Fruit fly (Drosophila melanogaster) whole organism, embryonic: Measurements from ENCODE around the gene Hip14.

Source experiments
- ATbp ChIP-seq: fragments of 200-800 bp; sonication (Bioruptor generic); optimal IDR thresholded peaks from 2 replicates; lab custom pipeline; 2017; ENCODE audit warnings: missing biosample characterization, mild to moderate bottlenecking, missing genetic modification characterization, missing genetic modification reagents
- BtbVII ChIP-seq: fragments of 200-800 bp; sonication (Bioruptor generic); optimal IDR thresholded peaks from 3 replicates; lab custom pipeline; 2017; ENCODE audit warnings: missing biosample characterization, mild to moderate bottlenecking, missing genetic modification characterization
- CG10209 ChIP-seq: fragments of 200-800 bp; sonication (Bioruptor generic); optimal IDR thresholded peaks from 3 replicates; lab custom pipeline; 2017; ENCODE audit warnings: missing biosample characterization, mild to moderate bottlenecking, missing genetic modification characterization, missing genetic modification reagents
- CG10267 ChIP-seq: fragments of 200-800 bp; sonication (Bioruptor generic); optimal IDR thresholded peaks from 2 replicates; lab custom pipeline; 2018; ENCODE audit warnings: missing biosample characterization, mild to moderate bottlenecking, missing genetic modification characterization, moderate library complexity
- CG11696 ChIP-seq: fragments of 200-800 bp; sonication (Bioruptor generic); IDR thresholded peaks from 2 replicates; pipeline ENCODE4 v1.3.6; 2022; ENCODE audit warnings: missing biosample characterization, missing genetic modification characterization
- CG12391 ChIP-seq: fragments of 200-800 bp; sonication (Bioruptor generic); optimal IDR thresholded peaks from 3 replicates; lab custom pipeline; 2018; ENCODE audit warnings: missing biosample characterization, mild to moderate bottlenecking, missing genetic modification characterization, moderate library complexity
- CG13894 ChIP-seq: fragments of 200-800 bp; sonication (Bioruptor generic); optimal IDR thresholded peaks from 3 replicates; lab custom pipeline; 2018; ENCODE audit warnings: missing biosample characterization, mild to moderate bottlenecking, missing genetic modification characterization, moderate library complexity
- CG15073 ChIP-seq: fragments of 200-800 bp; sonication (Bioruptor generic); optimal IDR thresholded peaks from 2 replicates; lab custom pipeline; 2016; ENCODE audit warnings: missing biosample characterization, missing genetic modification characterization
- CG15269 ChIP-seq: fragments of 200-800 bp; sonication (Bioruptor generic); optimal IDR thresholded peaks from 2 replicates; lab custom pipeline; 2018; ENCODE audit warnings: missing biosample characterization, mild to moderate bottlenecking, missing genetic modification characterization, moderate library complexity
- CG15601 ChIP-seq: fragments of 200-800 bp; sonication (Bioruptor generic); optimal IDR thresholded peaks from 3 replicates; lab custom pipeline; 2019; ENCODE audit warnings: missing biosample characterization, mild to moderate bottlenecking, missing genetic modification characterization, moderate library complexity
- CG17385 ChIP-seq: fragments of 200-800 bp; sonication (Bioruptor generic); optimal IDR thresholded peaks from 3 replicates; lab custom pipeline; 2018; ENCODE audit warnings: missing biosample characterization, mild to moderate bottlenecking, missing genetic modification characterization
- CG18619 ChIP-seq: fragments of 200-800 bp; sonication (Bioruptor generic); optimal IDR thresholded peaks from 3 replicates; lab custom pipeline; 2017; ENCODE audit warnings: missing biosample characterization, mild to moderate bottlenecking, missing genetic modification characterization
- CG2116 ChIP-seq: fragments of 200-800 bp; sonication (Bioruptor generic); optimal IDR thresholded peaks from 3 replicates; lab custom pipeline; 2018; ENCODE audit warnings: missing biosample characterization, mild to moderate bottlenecking, missing genetic modification characterization
- CG2712 ChIP-seq: fragments of 200-800 bp; optimal IDR thresholded peaks from 3 replicates; lab custom pipeline; 2019; ENCODE audit warnings: missing biosample characterization, mild to moderate bottlenecking, missing genetic modification characterization, moderate library complexity
- CG31441 ChIP-seq: fragments of 200-800 bp; sonication (Bioruptor generic); IDR thresholded peaks from 2 replicates; pipeline ENCODE4 v1.3.6; 2022; ENCODE audit warnings: missing biosample characterization, missing genetic modification characterization
- CG33213 ChIP-seq: fragments of 200-800 bp; sonication (Bioruptor generic); optimal IDR thresholded peaks from 3 replicates; lab custom pipeline; 2016; ENCODE audit warnings: missing biosample characterization, missing genetic modification characterization
- CG3838 ChIP-seq: fragments of 200-800 bp; sonication (Bioruptor generic); optimal IDR thresholded peaks from 3 replicates; lab custom pipeline; 2016; ENCODE audit warnings: missing biosample characterization, missing genetic modification characterization
- CG6254 ChIP-seq: fragments of 200-800 bp; sonication (Bioruptor generic); optimal IDR thresholded peaks from 3 replicates; lab custom pipeline; 2017; ENCODE audit warnings: mild to moderate bottlenecking, missing biosample characterization, missing genetic modification reagents, missing genetic modification characterization
- CG7987 ChIP-seq: fragments of 200-800 bp; sonication (Bioruptor generic); optimal IDR thresholded peaks from 2 replicates; lab custom pipeline; 2018; ENCODE audit warnings: missing biosample characterization, mild to moderate bottlenecking, missing genetic modification characterization, moderate library complexity
- CG8290 ChIP-seq, 3 experiments: fragments of 200-800 bp; sonication (Bioruptor generic); optimal IDR thresholded peaks; 2 replicates each; lab custom pipeline; 2016 to 2019; ENCODE audit warnings: missing biosample characterization in 3 of 3, missing genetic modification characterization in 3 of 3, mild to moderate bottlenecking in 2 of 3, moderate library complexity in 1 of 3
- CG9437 ChIP-seq: fragments of 200-800 bp; sonication (Bioruptor generic); optimal IDR thresholded peaks from 2 replicates; lab custom pipeline; 2018; ENCODE audit warnings: missing biosample characterization, mild to moderate bottlenecking, missing genetic modification characterization
- Chrac-16 ChIP-seq: fragments of 200-800 bp; sonication (Bioruptor generic); optimal IDR thresholded peaks from 3 replicates; lab custom pipeline; 2016; ENCODE audit warnings: missing biosample characterization, missing genetic modification characterization
- Fer1 ChIP-seq: fragments of 200-800 bp; sonication (Bioruptor generic); optimal IDR thresholded peaks from 2 replicates; lab custom pipeline; 2017; ENCODE audit warnings: missing biosample characterization, mild to moderate bottlenecking, missing genetic modification characterization
- Pdp1 ChIP-seq, 2 experiments: fragments of 200-800 bp; sonication (Bioruptor generic); optimal IDR thresholded peaks; 3 replicates each; lab custom pipeline; 2016; ENCODE audit warnings: missing biosample characterization in 2 of 2, missing genetic modification characterization in 2 of 2, mild to moderate bottlenecking in 1 of 2, moderate library complexity in 1 of 2
- Side ChIP-seq: fragments of 200-800 bp; sonication (Bioruptor generic); optimal IDR thresholded peaks from 2 replicates; lab custom pipeline; 2016; ENCODE audit warnings: missing biosample characterization, missing genetic modification characterization
- Vsx1 ChIP-seq: fragments of 200-800 bp; sonication (Bioruptor generic); optimal IDR thresholded peaks from 2 replicates; lab custom pipeline; 2017; ENCODE audit warnings: missing biosample characterization, mild to moderate bottlenecking, missing genetic modification characterization, missing genetic modification reagents
- Xrp1 ChIP-seq: fragments of 200-800 bp; sonication (Bioruptor generic); IDR thresholded peaks from 2 replicates; pipeline ENCODE4 v1.3.6; 2022; ENCODE audit warnings: missing biosample characterization, missing genetic modification characterization
- dimm ChIP-seq: fragments of 200-800 bp; sonication (Bioruptor generic); IDR thresholded peaks from 2 replicates; pipeline ENCODE4 v1.3.6; 2022; ENCODE audit warnings: missing biosample characterization, missing genetic modification characterization
- dpn ChIP-seq, 2 experiments: fragments of 200-800 bp; sonication (Bioruptor generic); optimal IDR thresholded peaks; 3 replicates each; lab custom pipeline; 2016; ENCODE audit warnings: missing biosample characterization in 2 of 2, missing genetic modification characterization in 2 of 2
- dysf ChIP-seq: fragments of 200-800 bp; sonication (Bioruptor generic); IDR thresholded peaks from 3 replicates; pipeline ENCODE4 v1.3.6; 2022; ENCODE audit warnings: missing biosample characterization, missing genetic modification characterization
- fd3F ChIP-seq: fragments of 200-800 bp; sonication (Bioruptor generic); optimal IDR thresholded peaks from 2 replicates; lab custom pipeline; 2018; ENCODE audit warnings: missing biosample characterization, mild to moderate bottlenecking, missing genetic modification characterization, moderate library complexity
- grn ChIP-seq: fragments of 200-800 bp; sonication (Bioruptor generic); optimal IDR thresholded peaks from 3 replicates; lab custom pipeline; 2017; ENCODE audit warnings: missing biosample characterization, missing genetic modification characterization
- lab ChIP-seq: fragments of 200-800 bp; sonication (Bioruptor generic); optimal IDR thresholded peaks from 3 replicates; lab custom pipeline; 2017; ENCODE audit warnings: missing biosample characterization, missing genetic modification characterization, mild to moderate bottlenecking, moderate library complexity, missing genetic modification reagents
- lola ChIP-seq, 3 experiments: fragments of >200 bp in 2 of 3; fragments of 200-800 bp in 1 of 3; sonication (Bioruptor generic) in 1 of 3; optimal IDR thresholded peaks; 2 replicates each; lab custom pipeline; 2017 to 2019; ENCODE audit warnings: missing biosample characterization in 3 of 3, missing genetic modification characterization in 3 of 3, mild to moderate bottlenecking in 1 of 3, moderate library complexity in 1 of 3
- mirr ChIP-seq: fragments of 200-800 bp; sonication (Bioruptor generic); optimal IDR thresholded peaks from 3 replicates; lab custom pipeline; 2018; ENCODE audit warnings: missing biosample characterization, mild to moderate bottlenecking, missing genetic modification characterization
- pan ChIP-seq, 4 experiments: fragments of >200 bp in 3 of 4; fragments of 200-800 bp in 1 of 4; sonication (Bioruptor generic) in 1 of 4; optimal IDR thresholded peaks in 3 of 4; IDR thresholded peaks in 1 of 4; 2 replicates each; pipeline versions ENCODE4 v1.3.6 to Lab custom; 2017 to 2022; ENCODE audit warnings: missing biosample characterization in 2 of 4, missing genetic modification characterization in 2 of 4, mixed read lengths in 1 of 4
- phol ChIP-seq: fragments of 200-800 bp; sonication (Bioruptor generic); optimal IDR thresholded peaks from 3 replicates; lab custom pipeline; 2018; ENCODE audit warnings: missing biosample characterization, mild to moderate bottlenecking, missing genetic modification characterization, moderate library complexity
- pros ChIP-seq: fragments of 200-800 bp; sonication (Bioruptor generic); optimal IDR thresholded peaks from 3 replicates; lab custom pipeline; 2019; ENCODE audit warnings: missing biosample characterization, mild to moderate bottlenecking, missing genetic modification characterization, moderate library complexity
- salm ChIP-seq: fragments of 200-800 bp; sonication (Bioruptor generic); optimal IDR thresholded peaks from 2 replicates; lab custom pipeline; 2018; ENCODE audit warnings: missing biosample characterization, mild to moderate bottlenecking, missing genetic modification characterization
- so ChIP-seq: fragments of 200-800 bp; sonication (Bioruptor generic); IDR thresholded peaks from 3 replicates; pipeline ENCODE4 v1.3.6; 2022; ENCODE audit warnings: missing biosample characterization, missing genetic modification characterization
- sqz ChIP-seq: fragments of 200-800 bp; sonication (Bioruptor generic); optimal IDR thresholded peaks from 3 replicates; lab custom pipeline; 2018; ENCODE audit warnings: missing biosample characterization, mild to moderate bottlenecking, missing genetic modification characterization
- tio ChIP-seq: fragments of 200-800 bp; sonication (Bioruptor generic); optimal IDR thresholded peaks from 2 replicates; lab custom pipeline; 2017; ENCODE audit warnings: missing biosample characterization, missing genetic modification characterization, inconsistent platforms
- trem ChIP-seq: fragments of 200-800 bp; optimal IDR thresholded peaks from 3 replicates; lab custom pipeline; 2019; ENCODE audit warnings: missing biosample characterization, mild to moderate bottlenecking, missing genetic modification characterization, moderate library complexity
- trh ChIP-seq: fragments of 200-800 bp; sonication (Bioruptor generic); optimal IDR thresholded peaks from 2 replicates; lab custom pipeline; 2016; ENCODE audit warnings: missing biosample characterization, missing genetic modification characterization
- unpg ChIP-seq: fragments of 200-800 bp; sonication (Bioruptor generic); optimal IDR thresholded peaks from 3 replicates; lab custom pipeline; 2018; ENCODE audit warnings: missing biosample characterization, mild to moderate bottlenecking, missing genetic modification characterization, moderate library complexity
- wdn ChIP-seq: fragments of 200-800 bp; sonication (Bioruptor generic); IDR thresholded peaks from 2 replicates; pipeline ENCODE4 v1.3.6; 2022; ENCODE audit warnings: missing biosample characterization, missing genetic modification characterization
- wek ChIP-seq: fragments of 200-800 bp; sonication (Bioruptor generic); optimal IDR thresholded peaks from 3 replicates; lab custom pipeline; 2018; ENCODE audit warnings: missing biosample characterization, mild to moderate bottlenecking, missing genetic modification characterization, moderate library complexity

The Hip14 gene

dm6 chr3L:15999358-16000005, 11.4 kb downstream of the Hip14 start (continued):
- TF ChIP-seq CG18619 (GFP tag; lab: Kevin White, UChicago), result peak; percentile 48
- peak in 1 of 2 experiments; percentile 52 for TF ChIP-seq dpn (GFP tag; optimal IDR thresholded peaks at IDR 0.05; lab: Kevin White, UChicago)
- no peak for TF ChIP-seq CG9437
- TF ChIP-seq CG7987 (GFP tag; lab: Kevin White, UChicago), result peak; percentile 70
- TF ChIP-seq CG31441 (GFP tag; lab: Robert Waterston, UW), result peak; percentile 25; the same call in 1 of the 2 replicates
- peak; percentile 10 for TF ChIP-seq trem (tag; lab: Kevin White, UChicago)
- TF ChIP-seq CG10267 (tag; lab: Kevin White, UChicago), result peak; percentile 19
- TF ChIP-seq CG17385 (GFP tag; lab: Kevin White, UChicago), result peak; percentile 56
- peak; percentile 65; the same call in 1 of the 3 replicates for TF ChIP-seq dysf (GFP tag; lab: Robert Waterston, UW)
- TF ChIP-seq unpg (GFP tag; lab: Kevin White, UChicago), result peak; percentile 59
- TF ChIP-seq CG2116, result no peak
- peak; percentile 61 for TF ChIP-seq CG10209 (GFP tag; lab: Kevin White, UChicago)
- peak; percentile 73 for TF ChIP-seq Fer1
- peak; percentile 41 for TF ChIP-seq fd3F (GFP tag; lab: Kevin White, UChicago)
- peak; percentile 25 for TF ChIP-seq salm (tag; lab: Kevin White, UChicago)
- TF ChIP-seq Vsx1 (GFP tag; lab: Kevin White, UChicago), result peak; percentile 56
- peak; percentile 23 for TF ChIP-seq CG15601 (tag; lab: Kevin White, UChicago)
- TF ChIP-seq CG6254 (GFP tag; lab: Kevin White, UChicago), result peak; percentile 5
- peak; percentile 48 for TF ChIP-seq grn (GFP tag; lab: Kevin White, UChicago)
- no peak for TF ChIP-seq CG33213 (GFP tag; lab: Kevin White, UChicago)
- TF ChIP-seq CG3838 (GFP tag; lab: Kevin White, UChicago), result no peak
- TF ChIP-seq dimm (GFP tag; lab: Robert Waterston, UW), result no peak
- TF ChIP-seq phol (tag; lab: Kevin White, UChicago), result peak; percentile 30
- TF ChIP-seq lola (GFP tag; optimal IDR thresholded peaks at IDR 0.05; lab: Kevin White, UChicago), result no peak
- peak; percentile 80 for TF ChIP-seq lab
- TF ChIP-seq CG11696 (GFP tag; lab: Robert Waterston, UW), result peak; percentile 57
- peak; percentile 10 for TF ChIP-seq CG13894 (tag; lab: Kevin White, UChicago)
- no peak for TF ChIP-seq Side
- TF ChIP-seq CG8290 (GFP tag; optimal IDR thresholded peaks at IDR 0.05; lab: Kevin White, UChicago), result no peak
- TF ChIP-seq CG8290 (tag; optimal IDR thresholded peaks at IDR 0.05; lab: Kevin White, UChicago), result peak in 1 of 2 experiments; percentile 41
- peak; percentile 50 for TF ChIP-seq CG12391 (tag; lab: Kevin White, UChicago)
- no peak for TF ChIP-seq CG15073 (GFP tag; lab: Kevin White, UChicago)
- TF ChIP-seq mirr (GFP tag; lab: Kevin White, UChicago), result peak; percentile 48
- peak; percentile 59; the same call in 1 of the 2 replicates for TF ChIP-seq Xrp1
- peak; percentile 61; the same call in 2 of the 3 replicates for TF ChIP-seq so (GFP tag; lab: Robert Waterston, UW)
- TF ChIP-seq sqz (GFP tag; lab: Kevin White, UChicago), result peak; percentile 85
- TF ChIP-seq ATbp, result peak; percentile 31
- peak; percentile 47 for TF ChIP-seq pros (GFP tag; lab: Kevin White, UChicago)
- TF ChIP-seq Pdp1 (GFP tag; optimal IDR thresholded peaks at IDR 0.05; lab: Kevin White, UChicago), result peak in 1 of 2 experiments; percentile 41
- TF ChIP-seq pan (optimal IDR thresholded peaks at IDR 0.05; lab: Kevin White, UChicago), result no peak
- TF ChIP-seq pan (GFP tag; optimal IDR thresholded peaks at IDR 0.05 in 1 of 2, IDR thresholded peaks at IDR 0.05 in 1 of 2), result peak in 1 of 2 experiments; percentile 67
- TF ChIP-seq Chrac-16 (GFP tag; lab: Kevin White, UChicago), result no peak
- no peak for TF ChIP-seq wek (GFP tag; lab: Kevin White, UChicago)
- no peak for TF ChIP-seq trh (GFP tag; lab: Kevin White, UChicago)
- TF ChIP-seq BtbVII (GFP tag; lab: Kevin White, UChicago), result peak; percentile 52
- TF ChIP-seq tio (GFP tag; lab: Kevin White, UChicago), result peak; percentile 29
- TF ChIP-seq wdn (GFP tag; lab: Robert Waterston, UW), result no peak
- TF ChIP-seq CG2712 (tag; lab: Kevin White, UChicago), result peak; percentile 54
- TF ChIP-seq CG15269 (tag; lab: Kevin White, UChicago), result peak; percentile 71
